Fruit fly (Drosophila melanogaster): ENCODE data around the gene CG43293.

dm6 chr3L:6158530-6158929 lies 26.5 kb upstream of the CG43293 start, which contains the start of gene Cpr65Ay:
- no peak for TF ChIP-seq CG34367 (tag; optimal IDR thresholded peaks at IDR 0.05)
- no peak for TF ChIP-seq EcR (GFP tag; optimal IDR thresholded peaks at IDR 0.05)
- TF ChIP-seq CG13204 (GFP tag; optimal IDR thresholded peaks at IDR 0.05): no peak
- no peak for TF ChIP-seq Ets98B (GFP tag; IDR thresholded peaks at IDR 0.05)
- TF ChIP-seq CG8301 (tag; optimal IDR thresholded peaks at IDR 0.05): no peak

Measured in whole organism, pupa.